Worm (Caenorhabditis elegans) whole organism, late embryonic: ENCODE measurements around the gene sra-11.

Experiments
- C38D4.7 ChIP-seq: fragments of 200-800 bp; sonication (Bioruptor generic); optimal IDR thresholded peaks from 2 replicates; lab custom pipeline; 2018; ENCODE audit warnings: mild to moderate bottlenecking, missing genetic modification characterization, moderate library complexity, missing compliant biosample characterization
- F13H6.1 ChIP-seq: sonication (generic microtip); optimal IDR thresholded peaks from 2 replicates; lab custom pipeline; 2016; ENCODE audit warnings: missing genetic modification characterization, missing compliant biosample characterization
- K02D7.2 ChIP-seq: sonication (generic microtip); optimal IDR thresholded peaks from 2 replicates; lab custom pipeline; 2017; ENCODE audit warnings: mild to moderate bottlenecking, missing genetic modification characterization, missing compliant biosample characterization
- K09A11.1 ChIP-seq: sonication (generic microtip); optimal IDR thresholded peaks from 2 replicates; lab custom pipeline; 2017; ENCODE audit warnings: antibody characterized with exemption, mild to moderate bottlenecking, missing genetic modification characterization, missing compliant biosample characterization; ENCODE audit not compliant: insufficient read depth
- T23F11.4 ChIP-seq: fragments of 200-800 bp; sonication (Bioruptor generic); optimal IDR thresholded peaks from 2 replicates; lab custom pipeline; 2018; ENCODE audit warnings: mild to moderate bottlenecking, missing genetic modification characterization, missing compliant biosample characterization
- ahr-1 ChIP-seq: sonication (generic microtip); optimal IDR thresholded peaks from 2 replicates; lab custom pipeline; 2016; ENCODE audit warnings: missing genetic modification characterization, missing compliant biosample characterization
- ceh-14 ChIP-seq: sonication (generic microtip); optimal IDR thresholded peaks from 2 replicates; lab custom pipeline; 2016; ENCODE audit warnings: missing genotype, missing genetic modification characterization, missing compliant biosample characterization
- ceh-19 ChIP-seq: fragments of 200-800 bp; sonication (Bioruptor generic); optimal IDR thresholded peaks from 2 replicates; lab custom pipeline; 2018; ENCODE audit warnings: mild to moderate bottlenecking, missing genetic modification characterization, missing compliant biosample characterization
- ceh-2 ChIP-seq: sonication (generic microtip); optimal IDR thresholded peaks from 2 replicates; lab custom pipeline; 2016; ENCODE audit warnings: missing genotype, missing genetic modification characterization, missing compliant biosample characterization
- ceh-24 ChIP-seq: sonication (generic microtip); optimal IDR thresholded peaks from 2 replicates; lab custom pipeline; 2016; ENCODE audit warnings: mild to moderate bottlenecking, missing genetic modification characterization, missing compliant biosample characterization
- ceh-31 ChIP-seq: sonication (generic microtip); optimal IDR thresholded peaks from 2 replicates; lab custom pipeline; 2016; ENCODE audit warnings: missing genetic modification characterization, missing compliant biosample characterization
- ceh-34 ChIP-seq: sonication (generic microtip); optimal IDR thresholded peaks from 2 replicates; lab custom pipeline; 2016; ENCODE audit warnings: mild to moderate bottlenecking, missing genetic modification characterization, missing compliant biosample characterization
- ceh-6 ChIP-seq: fragments of 200-800 bp; sonication (Bioruptor generic); optimal IDR thresholded peaks from 2 replicates; lab custom pipeline; 2018; ENCODE audit warnings: mild to moderate bottlenecking, missing genetic modification characterization, missing compliant biosample characterization
- dve-1 ChIP-seq: sonication (generic microtip); optimal IDR thresholded peaks from 2 replicates; lab custom pipeline; 2017; ENCODE audit warnings: antibody characterized with exemption, mild to moderate bottlenecking, missing genetic modification characterization, missing compliant biosample characterization
- elt-4 ChIP-seq: sonication (generic microtip); optimal IDR thresholded peaks from 2 replicates; lab custom pipeline; 2016; ENCODE audit warnings: missing genetic modification characterization, missing compliant biosample characterization
- fax-1 ChIP-seq: sonication (generic microtip); optimal IDR thresholded peaks from 2 replicates; lab custom pipeline; 2016; ENCODE audit warnings: missing genotype, missing genetic modification characterization, missing compliant biosample characterization
- gmeb-2 ChIP-seq: sonication (generic microtip); optimal IDR thresholded peaks from 2 replicates; lab custom pipeline; 2016; ENCODE audit warnings: missing genetic modification characterization, inconsistent platforms, missing compliant biosample characterization
- hlh-13 ChIP-seq: fragments of 200-800 bp; sonication (Bioruptor generic); optimal IDR thresholded peaks from 2 replicates; lab custom pipeline; 2018; ENCODE audit warnings: mild to moderate bottlenecking, missing genetic modification characterization, missing compliant biosample characterization
- hlh-30 ChIP-seq: sonication (generic microtip); optimal IDR thresholded peaks from 2 replicates; lab custom pipeline; 2017; ENCODE audit warnings: antibody characterized with exemption, missing genetic modification characterization, missing compliant biosample characterization; ENCODE audit not compliant: insufficient read depth
- hlh-6 ChIP-seq: sonication (generic microtip); optimal IDR thresholded peaks from 2 replicates; lab custom pipeline; 2016; ENCODE audit warnings: missing genotype, missing genetic modification characterization, missing compliant biosample characterization
- hlh-8 ChIP-seq: sonication (generic microtip); optimal IDR thresholded peaks from 2 replicates; lab custom pipeline; 2016; ENCODE audit warnings: missing genotype, missing genetic modification characterization, missing compliant biosample characterization
- lin-11 ChIP-seq: fragments of 200-800 bp; sonication (Bioruptor generic); optimal IDR thresholded peaks from 2 replicates; lab custom pipeline; 2018; ENCODE audit warnings: mild to moderate bottlenecking, missing genetic modification characterization, missing compliant biosample characterization
- madf-2 ChIP-seq: sonication (generic microtip); optimal IDR thresholded peaks from 2 replicates; lab custom pipeline; 2017; ENCODE audit warnings: missing genetic modification characterization, missing compliant biosample characterization
- mec-3 ChIP-seq: sonication (generic microtip); optimal IDR thresholded peaks from 2 replicates; lab custom pipeline; 2016; ENCODE audit warnings: borderline replicate concordance, missing genetic modification characterization, missing compliant biosample characterization
- nfya-1 ChIP-seq: sonication (generic microtip); optimal IDR thresholded peaks from 2 replicates; lab custom pipeline; 2017; ENCODE audit warnings: missing genetic modification characterization, mild to moderate bottlenecking, missing compliant biosample characterization, antibody characterized with exemption, moderate library complexity
- nhr-11 ChIP-seq: fragments of 150-350 bp; optimal IDR thresholded peaks from 2 replicates; lab custom pipeline; 2014; ENCODE audit warnings: missing biosample characterization, missing genetic modification characterization
- pag-3 ChIP-seq: sonication (generic microtip); optimal IDR thresholded peaks from 2 replicates; lab custom pipeline; 2016; ENCODE audit warnings: missing compliant biosample characterization, missing genetic modification characterization, borderline replicate concordance
- pha-2 ChIP-seq: sonication (generic microtip); optimal IDR thresholded peaks from 2 replicates; lab custom pipeline; 2017; ENCODE audit warnings: mild to moderate bottlenecking, missing genetic modification characterization, missing compliant biosample characterization
- pros-1 ChIP-seq: fragments of 150-350 bp; optimal IDR thresholded peaks from 2 replicates; lab custom pipeline; 2014; ENCODE audit warnings: missing biosample characterization, missing genetic modification reagents, missing genetic modification characterization
- sox-4 ChIP-seq: sonication (generic microtip); optimal IDR thresholded peaks from 2 replicates; lab custom pipeline; 2017; ENCODE audit warnings: mild to moderate bottlenecking, missing genetic modification characterization, inconsistent platforms, missing compliant biosample characterization
- syd-9 ChIP-seq: sonication (generic microtip); optimal IDR thresholded peaks from 2 replicates; lab custom pipeline; 2016; ENCODE audit warnings: mild to moderate bottlenecking, missing genetic modification characterization, moderate library complexity, missing compliant biosample characterization
- tbx-7 ChIP-seq: sonication (generic microtip); optimal IDR thresholded peaks from 2 replicates; lab custom pipeline; 2016; ENCODE audit warnings: missing genotype, missing genetic modification characterization, missing compliant biosample characterization
- unc-3 ChIP-seq, 2 experiments: fragments of 200-800 bp in 1 of 2; sonication (Bioruptor generic) in 1 of 2; sonication (generic microtip) in 1 of 2; conservative IDR thresholded peaks in 1 of 2; optimal IDR thresholded peaks in 1 of 2; 2 replicates each; pipeline versions ENCODE4 v1.3.6 to Lab custom; 2016 to 2022; ENCODE audit warnings: missing compliant biosample characterization in 2 of 2, missing genetic modification characterization in 2 of 2, missing genetic modification reagents in 1 of 2
- unc-42 ChIP-seq: sonication (generic microtip); optimal IDR thresholded peaks from 2 replicates; lab custom pipeline; 2016; ENCODE audit warnings: missing genotype, missing genetic modification characterization, missing compliant biosample characterization
- unc-86 ChIP-seq: sonication (generic microtip); optimal IDR thresholded peaks from 2 replicates; lab custom pipeline; 2016; ENCODE audit warnings: missing genetic modification characterization, missing compliant biosample characterization
- ztf-16 ChIP-seq: sonication (generic microtip); optimal IDR thresholded peaks from 2 replicates; lab custom pipeline; 2017; ENCODE audit warnings: missing genetic modification characterization, missing compliant biosample characterization

sra-11 gene

ce11 chrII:10888979-10889378 is 21.1 kb downstream of the sra-11 start, which contains the start of gene ptr-8:
Gene ptr-8, plus strand, starts transcription at chrII:10889279.
- no peak for TF ChIP-seq ceh-6
- no peak for TF ChIP-seq unc-3 (GFP tag; conservative IDR thresholded peaks at IDR 0.05; lab: Robert Waterston, UW)
- no peak for TF ChIP-seq unc-3 (tag; optimal IDR thresholded peaks at IDR 0.05; lab: Kevin White, UChicago)
- no peak for TF ChIP-seq ceh-19 (GFP tag; lab: Kevin White, UChicago)
- no peak for TF ChIP-seq fax-1 (tag; lab: Kevin White, UChicago)
- TF ChIP-seq pag-3 (tag; lab: Kevin White, UChicago), result no peak
- no peak for TF ChIP-seq sox-4 (tag; lab: Kevin White, UChicago)
- TF ChIP-seq elt-4, result no peak
- no peak for TF ChIP-seq nfya-1
- TF ChIP-seq K09A11.1, result no peak
- TF ChIP-seq unc-42, result no peak
- TF ChIP-seq pros-1 (tag; lab: Kevin White, UChicago), result no peak
- no peak for TF ChIP-seq syd-9 (tag; lab: Kevin White, UChicago)
- no peak for TF ChIP-seq gmeb-2

ce11 chrII:10887097-10887496 is 23.0 kb downstream of the sra-11 start:
- TF ChIP-seq ahr-1, result no peak
- no peak for TF ChIP-seq mec-3 (tag; lab: Kevin White, UChicago)
- no peak for TF ChIP-seq ceh-19 (GFP tag; lab: Kevin White, UChicago)
- TF ChIP-seq ceh-34, result no peak
- TF ChIP-seq ceh-31 (tag; lab: Kevin White, UChicago), result no peak
- no peak for TF ChIP-seq hlh-8 (tag; lab: Kevin White, UChicago)
- TF ChIP-seq unc-86 (tag; lab: Kevin White, UChicago), result no peak
- no peak for TF ChIP-seq ceh-14 (tag; lab: Kevin White, UChicago)
- TF ChIP-seq T23F11.4, result no peak
- TF ChIP-seq pha-2 (tag; lab: Kevin White, UChicago), result no peak
- no peak for TF ChIP-seq madf-2 (tag; lab: Kevin White, UChicago)
- TF ChIP-seq ceh-2, result no peak
- TF ChIP-seq hlh-30, result no peak
- no peak for TF ChIP-seq ceh-24 (tag; lab: Kevin White, UChicago)
- TF ChIP-seq K02D7.2 (tag; lab: Kevin White, UChicago), result no peak
- TF ChIP-seq, all 69 proteins: peak for 0

ce11 chrII:10885868-10886514 is 24.1 kb downstream of the sra-11 start, which contains the start of gene F44F4.3:
Gene F44F4.3, minus strand, starts transcription at chrII:10885918.
- TF ChIP-seq lin-11 (tag; lab: Kevin White, UChicago) (no peak), hlh-8 (tag; lab: Kevin White, UChicago) (no peak), dve-1 (tag; lab: Kevin White, UChicago) (no peak), hlh-6 (tag; lab: Kevin White, UChicago) (no peak), ztf-16 (tag; lab: Kevin White, UChicago) (no peak), C38D4.7 (no peak), nfya-1 (no peak), ceh-31 (tag; lab: Kevin White, UChicago) (no peak), ceh-6 (no peak), syd-9 (tag; lab: Kevin White, UChicago) (no peak), hlh-13 (GFP tag; lab: Kevin White, UChicago) (no peak), tbx-7 (tag; lab: Kevin White, UChicago) (no peak), ceh-14 (tag; lab: Kevin White, UChicago) (no peak), unc-42 (no peak), F13H6.1 (tag; lab: Kevin White, UChicago) (no peak), nhr-11 (no peak)
